Worm (Caenorhabditis elegans) whole organism, L2 larva: ENCODE data around the gene F49F1.10.
"Not testable (repeated sequence)": the region's sequence is repeated elsewhere in the genome, so short reads cannot be mapped to it uniquely, and the experiment has no call there.

Source experiments
- ZK546.5 ChIP-seq: sonication (generic microtip); optimal IDR thresholded peaks from 2 replicates; lab custom pipeline; 2017; ENCODE audit warnings: missing biosample characterization, missing genetic modification characterization
- ama-1 ChIP-seq: fragments of 150-350 bp; optimal IDR thresholded peaks from 2 replicates; lab custom pipeline; 2018; ENCODE audit warnings: inconsistent platforms
- elt-3 ChIP-seq: sonication (generic microtip); optimal IDR thresholded peaks from 2 replicates; lab custom pipeline; 2017; ENCODE audit warnings: missing biosample characterization, missing genetic modification characterization
- fos-1 ChIP-seq: fragments of 150-350 bp; optimal IDR thresholded peaks from 2 replicates; lab custom pipeline; 2014; ENCODE audit warnings: missing biosample characterization, missing genetic modification characterization
- lin-11 ChIP-seq: fragments of 150-350 bp; sonication (generic microtip); optimal IDR thresholded peaks from 2 replicates; lab custom pipeline; 2014; ENCODE audit warnings: missing biosample characterization, missing genetic modification characterization, inconsistent platforms, mixed read lengths
- nhr-23 ChIP-seq: fragments of 150-350 bp; optimal IDR thresholded peaks from 2 replicates; lab custom pipeline; 2014; ENCODE audit warnings: missing biosample characterization, missing genetic modification reagents, missing genetic modification characterization
- nhr-237 ChIP-seq: fragments of 150-350 bp; optimal IDR thresholded peaks from 2 replicates; lab custom pipeline; 2014; ENCODE audit warnings: missing biosample characterization, missing genetic modification characterization
- nhr-77 ChIP-seq: fragments of 150-350 bp; optimal IDR thresholded peaks from 2 replicates; lab custom pipeline; 2014; ENCODE audit warnings: missing biosample characterization, missing genetic modification characterization
- snpc-4 ChIP-seq: fragments of 150-350 bp; optimal IDR thresholded peaks from 2 replicates; lab custom pipeline; 2014; ENCODE audit warnings: missing biosample characterization, missing genetic modification characterization
- zag-1 ChIP-seq: fragments of 150-350 bp; optimal IDR thresholded peaks from 2 replicates; lab custom pipeline; 2014; ENCODE audit warnings: missing biosample characterization, missing genetic modification characterization
- ztf-11 ChIP-seq: sonication (generic microtip); optimal IDR thresholded peaks from 2 replicates; lab custom pipeline; 2017; ENCODE audit warnings: missing biosample characterization, missing genetic modification characterization

ce11 chrIV:4180032-4180431 lies 41.1 kb upstream of the F49F1.10 start:
- not testable (repeated sequence) for TF ChIP-seq ZK546.5 (tag; lab: Kevin White, UChicago); fos-1 (tag; lab: Kevin White, UChicago); ama-1 (lab: Kevin White, UChicago); snpc-4; nhr-77 (tag; lab: Kevin White, UChicago); nhr-237; zag-1 (tag; lab: Kevin White, UChicago); elt-3 (tag; lab: Kevin White, UChicago); lin-11; ztf-11 (tag; lab: Kevin White, UChicago); nhr-23 (tag; lab: Kevin White, UChicago)
